Fruit fly (Drosophila melanogaster) whole organism, embryonic: ENCODE measurements around the gene CG17109.

Source experiments
- Adf1 ChIP-seq: fragments of 200-800 bp; sonication (Bioruptor generic); IDR thresholded peaks from 2 replicates; pipeline ENCODE4 v1.3.6; 2022; ENCODE audit warnings: missing biosample characterization, missing genetic modification characterization
- Atf6 ChIP-seq: fragments of 200-800 bp; sonication (Bioruptor generic); IDR thresholded peaks from 2 replicates; pipeline ENCODE4 v1.3.6; 2022; ENCODE audit warnings: missing biosample characterization, missing genetic modification characterization
- Bdp1 ChIP-seq: fragments of 200-800 bp; sonication (Bioruptor generic); optimal IDR thresholded peaks from 3 replicates; lab custom pipeline; 2016; ENCODE audit warnings: missing biosample characterization, missing genetic modification characterization
- BtbVII ChIP-seq: fragments of 200-800 bp; sonication (Bioruptor generic); optimal IDR thresholded peaks from 3 replicates; lab custom pipeline; 2017; ENCODE audit warnings: missing biosample characterization, mild to moderate bottlenecking, missing genetic modification characterization
- CG10565 ChIP-seq: fragments of 200-800 bp; sonication (Bioruptor generic); optimal IDR thresholded peaks from 3 replicates; lab custom pipeline; 2016; ENCODE audit warnings: missing biosample characterization, mild to moderate bottlenecking, missing genetic modification characterization
- CG11085 ChIP-seq: fragments of 200-800 bp; sonication (Bioruptor generic); IDR thresholded peaks from 2 replicates; pipeline ENCODE4 v1.3.6; 2022; ENCODE audit warnings: missing biosample characterization, missing genetic modification characterization
- CG11398 ChIP-seq: fragments of 200-800 bp; sonication (Bioruptor generic); optimal IDR thresholded peaks from 2 replicates; lab custom pipeline; 2016; ENCODE audit warnings: missing biosample characterization, missing genetic modification characterization
- CG11504 ChIP-seq: fragments of 200-800 bp; sonication (Bioruptor generic); optimal IDR thresholded peaks from 3 replicates; lab custom pipeline; 2019; ENCODE audit warnings: missing biosample characterization, mild to moderate bottlenecking, missing genetic modification characterization, moderate library complexity
- CG12104 ChIP-seq: fragments of 200-800 bp; sonication (Bioruptor generic); optimal IDR thresholded peaks from 3 replicates; lab custom pipeline; 2016; ENCODE audit warnings: missing biosample characterization, missing genetic modification characterization
- CG1647 ChIP-seq: fragments of 200-800 bp; sonication (Bioruptor generic); optimal IDR thresholded peaks from 3 replicates; lab custom pipeline; 2016; ENCODE audit warnings: missing biosample characterization, missing genetic modification characterization
- CG17829 ChIP-seq: fragments of 200-800 bp; optimal IDR thresholded peaks from 2 replicates; lab custom pipeline; 2019; ENCODE audit warnings: missing biosample characterization, mild to moderate bottlenecking, missing genetic modification characterization, moderate library complexity
- CG1792 ChIP-seq: fragments of 200-800 bp; sonication (Bioruptor generic); optimal IDR thresholded peaks from 2 replicates; lab custom pipeline; 2016; ENCODE audit warnings: missing biosample characterization, missing genetic modification characterization
- CG2678 ChIP-seq: fragments of 200-800 bp; sonication (Bioruptor generic); optimal IDR thresholded peaks from 3 replicates; lab custom pipeline; 2019; ENCODE audit warnings: missing biosample characterization, mild to moderate bottlenecking, missing genetic modification characterization, moderate library complexity
- CG30431 ChIP-seq: fragments of 200-800 bp; sonication (Bioruptor generic); optimal IDR thresholded peaks from 2 replicates; lab custom pipeline; 2017; ENCODE audit warnings: missing biosample characterization, missing genetic modification characterization
- CG33213 ChIP-seq: fragments of 200-800 bp; sonication (Bioruptor generic); optimal IDR thresholded peaks from 3 replicates; lab custom pipeline; 2016; ENCODE audit warnings: missing biosample characterization, missing genetic modification characterization
- CG3995 ChIP-seq: fragments of 200-800 bp; sonication (Bioruptor generic); optimal IDR thresholded peaks from 3 replicates; lab custom pipeline; 2016; ENCODE audit warnings: missing biosample characterization, missing genetic modification characterization
- CG4328 ChIP-seq: fragments of 200-800 bp; sonication (Bioruptor generic); optimal IDR thresholded peaks from 3 replicates; lab custom pipeline; 2017; ENCODE audit warnings: missing biosample characterization, missing genetic modification reagents, missing genetic modification characterization
- CG4617 ChIP-seq: fragments of 200-800 bp; sonication (Bioruptor generic); optimal IDR thresholded peaks from 3 replicates; lab custom pipeline; 2016; ENCODE audit warnings: missing biosample characterization, missing genetic modification characterization, borderline replicate concordance
- CG6175 ChIP-seq: fragments of 200-800 bp; sonication (Bioruptor generic); IDR thresholded peaks from 3 replicates; pipeline ENCODE4 v1.3.6; 2022; ENCODE audit warnings: missing biosample characterization, missing genetic modification characterization
- CG6683 ChIP-seq: fragments of 200-800 bp; sonication (Bioruptor generic); optimal IDR thresholded peaks from 2 replicates; lab custom pipeline; 2017; ENCODE audit warnings: missing biosample characterization, mild to moderate bottlenecking, missing genetic modification characterization, missing genetic modification reagents
- CG6765 ChIP-seq: fragments of 200-800 bp; sonication (Bioruptor generic); optimal IDR thresholded peaks from 3 replicates; lab custom pipeline; 2017; ENCODE audit warnings: missing biosample characterization, mild to moderate bottlenecking, missing genetic modification characterization
- CG8359 ChIP-seq: fragments of 200-800 bp; sonication (Bioruptor generic); optimal IDR thresholded peaks from 2 replicates; lab custom pipeline; 2017; ENCODE audit warnings: missing biosample characterization, mild to moderate bottlenecking, missing genetic modification characterization, borderline replicate concordance
- CG9437 ChIP-seq: fragments of 200-800 bp; sonication (Bioruptor generic); optimal IDR thresholded peaks from 2 replicates; lab custom pipeline; 2018; ENCODE audit warnings: missing biosample characterization, mild to moderate bottlenecking, missing genetic modification characterization
- CTCF ChIP-seq: fragments of 200-800 bp; sonication (Bioruptor generic); optimal IDR thresholded peaks from 2 replicates; lab custom pipeline; 2017; ENCODE audit warnings: missing biosample characterization, mild to moderate bottlenecking, missing genetic modification characterization, moderate library complexity
- D19A ChIP-seq: fragments of 200-800 bp; optimal IDR thresholded peaks from 3 replicates; lab custom pipeline; 2019; ENCODE audit warnings: missing biosample characterization, mild to moderate bottlenecking, missing genetic modification characterization, moderate library complexity
- D19B ChIP-seq: fragments of 200-800 bp; sonication (Bioruptor generic); optimal IDR thresholded peaks from 2 replicates; lab custom pipeline; 2017; ENCODE audit warnings: missing biosample characterization, mild to moderate bottlenecking, missing genetic modification characterization
- Eip74EF ChIP-seq, 2 experiments: fragments of 200-800 bp in 1 of 2; fragments of >200 bp in 1 of 2; sonication (Bioruptor generic) in 1 of 2; optimal IDR thresholded peaks; 2 replicates each; lab custom pipeline; 2017 to 2019; ENCODE audit warnings: missing biosample characterization in 2 of 2, missing genetic modification characterization in 2 of 2, mild to moderate bottlenecking in 1 of 2, moderate library complexity in 1 of 2
- Ets65A ChIP-seq: fragments of 200-800 bp; sonication (Bioruptor generic); peaks from one replicate; lab custom pipeline; 2016; ENCODE audit warnings: missing biosample characterization, missing genetic modification characterization
- Hey ChIP-seq: fragments of 200-800 bp; sonication (Bioruptor generic); optimal IDR thresholded peaks from 3 replicates; lab custom pipeline; 2018; ENCODE audit warnings: missing biosample characterization, mild to moderate bottlenecking, missing genetic modification characterization
- Mad ChIP-seq: fragments of 200-800 bp; sonication (Bioruptor generic); optimal IDR thresholded peaks from 2 replicates; lab custom pipeline; 2016; ENCODE audit warnings: missing biosample characterization, missing genetic modification characterization
- Nf-YB ChIP-seq: fragments of 200-800 bp; sonication (Bioruptor generic); optimal IDR thresholded peaks from 3 replicates; lab custom pipeline; 2019; ENCODE audit warnings: missing biosample characterization, mild to moderate bottlenecking, missing genetic modification characterization, moderate library complexity
- Opbp ChIP-seq: fragments of 200-800 bp; sonication (Bioruptor generic); IDR thresholded peaks from 3 replicates; pipeline ENCODE4 v1.3.6; 2022; ENCODE audit warnings: missing biosample characterization, missing genetic modification characterization; ENCODE audit not compliant: partially characterized antibody
- Poxn ChIP-seq: fragments of 200-800 bp; sonication (Bioruptor generic); IDR thresholded peaks from 2 replicates; pipeline ENCODE4 v1.3.6; 2022; ENCODE audit warnings: missing biosample characterization, missing genetic modification characterization
- Ravus ChIP-seq: fragments of 200-800 bp; sonication (Bioruptor generic); IDR thresholded peaks from 2 replicates; pipeline ENCODE4 v1.3.6; 2022; ENCODE audit warnings: missing biosample characterization, missing genetic modification characterization
- Sox100B ChIP-seq: fragments of 200-800 bp; sonication (Bioruptor generic); optimal IDR thresholded peaks from 3 replicates; lab custom pipeline; 2018; ENCODE audit warnings: missing biosample characterization, mild to moderate bottlenecking, missing genetic modification characterization
- Taf1 ChIP-seq: fragments of 200-800 bp; sonication (Bioruptor generic); IDR thresholded peaks from 2 replicates; pipeline ENCODE4 v1.3.6; 2022; ENCODE audit warnings: missing biosample characterization, missing genetic modification characterization
- Vsx1 ChIP-seq: fragments of 200-800 bp; sonication (Bioruptor generic); optimal IDR thresholded peaks from 2 replicates; lab custom pipeline; 2017; ENCODE audit warnings: missing biosample characterization, mild to moderate bottlenecking, missing genetic modification characterization, missing genetic modification reagents
- Xbp1 ChIP-seq: fragments of 200-800 bp; sonication (Bioruptor generic); optimal IDR thresholded peaks from 3 replicates; lab custom pipeline; 2016; ENCODE audit warnings: missing biosample characterization, mild to moderate bottlenecking, missing genetic modification characterization
- ara ChIP-seq: fragments of 200-800 bp; sonication (Bioruptor generic); IDR thresholded peaks from 2 replicates; pipeline ENCODE4 v1.3.6; 2022; ENCODE audit warnings: missing biosample characterization, missing genetic modification characterization
- btn ChIP-seq: fragments of 200-800 bp; sonication (Bioruptor generic); optimal IDR thresholded peaks from 2 replicates; lab custom pipeline; 2016; ENCODE audit warnings: missing biosample characterization, missing genetic modification characterization
- exex ChIP-seq: fragments of 200-800 bp; sonication (Bioruptor generic); optimal IDR thresholded peaks from 4 replicates; lab custom pipeline; 2018; ENCODE audit warnings: missing biosample characterization, mild to moderate bottlenecking, missing genetic modification characterization, moderate library complexity
- eyg ChIP-seq: fragments of 200-800 bp; sonication (Bioruptor generic); optimal IDR thresholded peaks from 3 replicates; lab custom pipeline; 2016; ENCODE audit warnings: missing biosample characterization, missing genetic modification characterization
- gce ChIP-seq: fragments of 200-800 bp; sonication (Bioruptor generic); IDR thresholded peaks from 3 replicates; pipeline ENCODE4 v1.3.6; 2022; ENCODE audit warnings: missing biosample characterization, missing genetic modification characterization
- hbn ChIP-seq: fragments of 200-800 bp; sonication (Bioruptor generic); IDR thresholded peaks from 2 replicates; pipeline ENCODE4 v1.3.6; 2022; ENCODE audit warnings: missing biosample characterization, missing genetic modification characterization; ENCODE audit not compliant: partially characterized antibody
- kni ChIP-seq: fragments of 200-800 bp; sonication (Bioruptor generic); optimal IDR thresholded peaks from 3 replicates; lab custom pipeline; 2017; ENCODE audit warnings: mild to moderate bottlenecking, missing biosample characterization, missing genetic modification reagents, missing genetic modification characterization
- org-1 ChIP-seq: fragments of 200-800 bp; sonication (Bioruptor generic); optimal IDR thresholded peaks from 2 replicates; lab custom pipeline; 2017; ENCODE audit warnings: missing biosample characterization, missing genetic modification characterization
- pb ChIP-seq: fragments of 200-800 bp; sonication (Bioruptor generic); optimal IDR thresholded peaks from 3 replicates; lab custom pipeline; 2016; ENCODE audit warnings: missing biosample characterization, missing genetic modification characterization
- pita ChIP-seq: fragments of 200-800 bp; sonication (Bioruptor generic); optimal IDR thresholded peaks from 2 replicates; lab custom pipeline; 2017; ENCODE audit warnings: missing biosample characterization, mild to moderate bottlenecking, missing genetic modification characterization
- psq ChIP-seq: fragments of 200-800 bp; sonication (Bioruptor generic); optimal IDR thresholded peaks from 2 replicates; lab custom pipeline; 2017; ENCODE audit warnings: missing biosample characterization, missing genetic modification characterization
- sens-2 ChIP-seq: fragments of 200-800 bp; sonication (Bioruptor generic); IDR thresholded peaks from 2 replicates; pipeline ENCODE4 v1.3.6; 2022; ENCODE audit warnings: missing biosample characterization, missing genetic modification characterization
- sr ChIP-seq: fragments of 200-800 bp; sonication (Bioruptor generic); IDR thresholded peaks from 3 replicates; pipeline ENCODE4 v1.3.6; 2022; ENCODE audit warnings: missing biosample characterization, missing genetic modification characterization
- usp ChIP-seq: fragments of >200 bp; optimal IDR thresholded peaks from 2 replicates; lab custom pipeline; 2017; ENCODE audit warnings: missing biosample characterization, missing genetic modification characterization
- z ChIP-seq: fragments of 200-800 bp; sonication (Bioruptor generic); IDR thresholded peaks from 3 replicates; pipeline ENCODE4 v1.3.6; 2022; ENCODE audit warnings: missing biosample characterization, missing genetic modification characterization

Gene CG17109

DNA sequence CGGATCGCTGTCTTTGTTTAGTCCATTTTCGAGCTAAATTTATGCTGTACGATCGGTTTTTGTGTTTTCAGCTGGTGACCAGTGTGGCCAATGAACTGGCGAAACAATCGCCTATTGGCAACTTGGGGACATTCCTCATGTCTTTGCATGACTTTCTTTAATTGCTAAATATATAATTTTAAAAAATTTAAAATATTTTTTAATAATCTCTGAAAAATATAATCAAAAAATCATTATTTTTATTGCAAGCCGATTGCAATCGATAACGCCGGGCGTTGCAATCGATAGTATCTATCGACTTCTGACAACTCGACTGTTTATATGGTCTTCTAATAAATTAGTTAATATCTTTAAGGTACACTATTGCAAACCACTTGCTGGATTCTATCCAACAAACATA lies 34.3 kb upstream of the CG17109 start, which contains the start of the genes sav and Ublcp1 (continued):
- no peak for TF ChIP-seq BtbVII (GFP tag; lab: Kevin White, UChicago)
- no peak; the same call in 1 of the 2 replicates for TF ChIP-seq Atf6
- no peak for TF ChIP-seq CG1647 (GFP tag; lab: Kevin White, UChicago)
- TF ChIP-seq CG12104 = no peak
- TF ChIP-seq D19B = no peak
- no peak for TF ChIP-seq CG6765 (GFP tag; lab: Kevin White, UChicago)
- TF ChIP-seq CTCF (GFP tag; lab: Kevin White, UChicago) = no peak
- TF ChIP-seq CG1792 (GFP tag; lab: Kevin White, UChicago) = no peak
- TF ChIP-seq Vsx1 (GFP tag; lab: Kevin White, UChicago) = no peak
- no peak for TF ChIP-seq org-1 (GFP tag; lab: Kevin White, UChicago)
- peak; percentile 36 for TF ChIP-seq Ets65A (GFP tag; lab: Kevin White, UChicago)
- no peak for TF ChIP-seq z (GFP tag; lab: Robert Waterston, UW)
- peak; percentile 39 for TF ChIP-seq Xbp1 (GFP tag; lab: Kevin White, UChicago)
- no peak for TF ChIP-seq Taf1 (GFP tag; lab: Robert Waterston, UW)
- TF ChIP-seq D19A = no peak
- no peak for TF ChIP-seq CG11085 (GFP tag; lab: Robert Waterston, UW)
- TF ChIP-seq pb (GFP tag; lab: Kevin White, UChicago) = no peak
- no peak for TF ChIP-seq usp (GFP tag; lab: Kevin White, UChicago)
- no peak for TF ChIP-seq CG6175
- TF ChIP-seq CG3995 = no peak
- no peak for TF ChIP-seq Eip74EF (GFP tag; optimal IDR thresholded peaks at IDR 0.05; lab: Kevin White, UChicago)
- TF ChIP-seq CG11398 (GFP tag; lab: Kevin White, UChicago) = no peak
- TF ChIP-seq CG10565 = no peak
- no peak for TF ChIP-seq Ravus (GFP tag; lab: Robert Waterston, UW)
- TF ChIP-seq CG4328 (GFP tag; lab: Kevin White, UChicago) = no peak
- TF ChIP-seq CG33213 = no peak
- TF ChIP-seq CG2678 = peak; percentile 30
- TF ChIP-seq Opbp (GFP tag; lab: Robert Waterston, UW) = peak; percentile 88
- TF ChIP-seq Adf1 = peak; percentile 26; the same call in 1 of the 2 replicates
- TF ChIP-seq psq (GFP tag; lab: Kevin White, UChicago) = no peak
- no peak for TF ChIP-seq gce (GFP tag; lab: Robert Waterston, UW)
- TF ChIP-seq CG17829 (tag; lab: Kevin White, UChicago) = peak; percentile 53
- TF ChIP-seq CG11504 (tag; lab: Kevin White, UChicago) = no peak
- TF ChIP-seq CG30431 = no peak
- TF ChIP-seq hbn (GFP tag; lab: Robert Waterston, UW) = peak; percentile 88
- TF ChIP-seq pita (GFP tag; lab: Kevin White, UChicago) = no peak
- no peak for TF ChIP-seq CG9437 (GFP tag; lab: Kevin White, UChicago)
- TF ChIP-seq kni = no peak
- no peak for TF ChIP-seq btn (GFP tag; lab: Kevin White, UChicago)
- TF ChIP-seq Bdp1 (GFP tag; lab: Kevin White, UChicago) = no peak
- TF ChIP-seq CG4617 = peak; percentile 85
- TF ChIP-seq exex (tag; lab: Kevin White, UChicago) = no peak
- no peak for TF ChIP-seq Poxn
- no peak for TF ChIP-seq CG8359
- TF ChIP-seq sr (GFP tag; lab: Robert Waterston, UW) = no peak
- no peak for TF ChIP-seq sens-2 (GFP tag; lab: Robert Waterston, UW)
- TF ChIP-seq Sox100B (GFP tag; lab: Kevin White, UChicago) = no peak
- TF ChIP-seq ara (GFP tag; lab: Robert Waterston, UW) = no peak
- TF ChIP-seq Hey (tag; lab: Kevin White, UChicago) = no peak
- TF ChIP-seq Mad (GFP tag; lab: Kevin White, UChicago) = no peak
- TF ChIP-seq Nf-YB (GFP tag; lab: Kevin White, UChicago) = no peak
- TF ChIP-seq CG6683 (GFP tag; lab: Kevin White, UChicago) = no peak
- no peak for TF ChIP-seq eyg (GFP tag; lab: Kevin White, UChicago)
